Worm (Caenorhabditis elegans) whole organism, L1 larva: Measurements from ENCODE around the gene C25F9.16.

Source experiments
- aha-1 ChIP-seq: fragments of 150-350 bp; optimal IDR thresholded peaks from 2 replicates; lab custom pipeline; 2014; ENCODE audit warnings: missing biosample characterization, missing genetic modification characterization
- ets-5 ChIP-seq: fragments of 200-800 bp; sonication (Bioruptor generic); IDR thresholded peaks from 2 replicates; pipeline ENCODE4 v1.3.6; 2022; ENCODE audit warnings: missing genetic modification characterization, missing compliant biosample characterization
- lin-39 ChIP-seq: fragments of 150-350 bp; optimal IDR thresholded peaks from 2 replicates; lab custom pipeline; 2014; ENCODE audit warnings: missing biosample characterization, missing genetic modification reagents, missing genetic modification characterization
- ztf-4 ChIP-seq: fragments of 150-350 bp; optimal IDR thresholded peaks from 2 replicates; lab custom pipeline; 2014; ENCODE audit warnings: missing biosample characterization, missing genetic modification characterization

DNA sequence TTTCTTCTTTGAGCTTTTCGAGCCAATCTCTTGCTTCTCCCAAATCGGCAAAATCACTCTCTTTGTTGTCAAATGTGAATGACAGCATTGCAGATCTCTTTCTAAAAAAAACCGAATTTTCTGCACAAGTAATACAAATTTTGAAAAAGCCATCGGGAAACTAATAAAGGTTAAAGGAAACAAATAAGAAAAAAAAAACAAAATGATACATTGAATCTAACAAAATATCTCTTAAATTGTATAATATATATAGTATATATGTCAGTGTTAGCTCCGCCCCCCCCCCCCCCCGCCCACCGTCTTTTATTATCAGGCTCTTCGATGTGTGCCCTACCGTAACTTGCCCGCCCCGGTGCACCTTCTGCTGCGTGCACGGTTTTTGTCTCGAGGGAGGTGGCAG lies 1.2 kb upstream of the C25F9.16 start, which contains the start of gene C25F9.11:
- no peak for TF ChIP-seq lin-39
- no peak for TF ChIP-seq ets-5
- TF ChIP-seq aha-1 (tag; lab: Kevin White, UChicago), result no peak
- no peak for TF ChIP-seq ztf-4
